Worm (Caenorhabditis elegans): ENCODE measurements around the gene sqv-6.

ce11 chrV:945828-946227, 18.8 kb downstream of the sqv-6 start:
- TF ChIP-seq ama-1 (optimal IDR thresholded peaks at IDR 0.05), result no peak
- no peak for TF ChIP-seq hnd-1 (tag; optimal IDR thresholded peaks at IDR 0.05)
- TF ChIP-seq ceh-13 (GFP tag; optimal IDR thresholded peaks at IDR 0.05), result no peak
- no peak for TF ChIP-seq tbx-11 (GFP tag; IDR thresholded peaks at IDR 0.05)
- no peak for TF ChIP-seq B0310.2 (tag; optimal IDR thresholded peaks at IDR 0.05)
- no peak for TF ChIP-seq tbx-37 (GFP tag; conservative IDR thresholded peaks at IDR 0.05)
- no peak for TF ChIP-seq F13C5.2 (tag; optimal IDR thresholded peaks at IDR 0.05)
- TF ChIP-seq pes-1 (GFP tag; IDR thresholded peaks at IDR 0.05), result no peak
- TF ChIP-seq scrt-1 (GFP tag; IDR thresholded peaks at IDR 0.05), result no peak
- TF ChIP-seq ceh-36 (tag; optimal IDR thresholded peaks at IDR 0.05), result no peak
- TF ChIP-seq sea-1 (GFP tag; conservative IDR thresholded peaks at IDR 0.05), result no peak
- no peak for TF ChIP-seq aly-1 (tag; optimal IDR thresholded peaks at IDR 0.05)
